Fruit fly (Drosophila melanogaster): ENCODE results near the gene CG17450.

Gene CG17450

dm6 chrX:21588000-21588399, 20.7 kb downstream of the CG17450 start:
- peak; percentile 91 for TF ChIP-seq Dfd (GFP tag; optimal IDR thresholded peaks at IDR 0.05)
- no peak for TF ChIP-seq brk (GFP tag; optimal IDR thresholded peaks at IDR 0.05)

dm6 chrX:21567793-21568192, 40.9 kb downstream of the CG17450 start:
- TF ChIP-seq CG9705 (GFP tag; optimal IDR thresholded peaks at IDR 0.05) (no peak), sage (GFP tag; optimal IDR thresholded peaks at IDR 0.05) (no peak), usp (GFP tag; optimal IDR thresholded peaks at IDR 0.05) (no peak), Myc (optimal IDR thresholded peaks at IDR 0.05) (no peak), Hnf4 (GFP tag; optimal IDR thresholded peaks at IDR 0.05) (no peak), Dfd (GFP tag; optimal IDR thresholded peaks at IDR 0.05) (peak; percentile 63), jim (GFP tag; optimal IDR thresholded peaks at IDR 0.05) (no peak)

dm6 chrX:21565539-21565938, 43.2 kb downstream of the CG17450 start:
- TF ChIP-seq N (GFP tag; optimal IDR thresholded peaks at IDR 0.05) = no peak
- no peak for TF ChIP-seq Dfd (GFP tag; optimal IDR thresholded peaks at IDR 0.05)
- no peak for TF ChIP-seq GATAd (GFP tag; optimal IDR thresholded peaks at IDR 0.05)
- no peak for TF ChIP-seq Sp1 (GFP tag; optimal IDR thresholded peaks at IDR 0.05)
- no peak for TF ChIP-seq Hr78 (GFP tag; optimal IDR thresholded peaks at IDR 0.05)
- no peak for TF ChIP-seq tai (GFP tag; optimal IDR thresholded peaks at IDR 0.05)
- TF ChIP-seq woc (GFP tag; optimal IDR thresholded peaks at IDR 0.05) = no peak
- TF ChIP-seq dsf (GFP tag; optimal IDR thresholded peaks at IDR 0.05; ENCODE audit: borderline replicate concordance) = no peak
- TF ChIP-seq Dif (GFP tag; optimal IDR thresholded peaks at IDR 0.05; ENCODE audit: partially characterized antibody) = no peak
- no peak for TF ChIP-seq brk (GFP tag; optimal IDR thresholded peaks at IDR 0.05)
- no peak for TF ChIP-seq ey (GFP tag; optimal IDR thresholded peaks at IDR 0.05)
- TF ChIP-seq lola (GFP tag; optimal IDR thresholded peaks at IDR 0.05) = no peak
- no peak for TF ChIP-seq Hnf4 (GFP tag; optimal IDR thresholded peaks at IDR 0.05)

- TF ChIP-seq brk (GFP tag; optimal IDR thresholded peaks at IDR 0.05) (no peak), Rel (GFP tag; optimal IDR thresholded peaks at IDR 0.05) (no peak), Rel (tag; optimal IDR thresholded peaks at IDR 0.05) (no peak), dmrt93B (GFP tag; optimal IDR thresholded peaks at IDR 0.05) (no peak), Myc (optimal IDR thresholded peaks at IDR 0.05) (no peak), woc (GFP tag; optimal IDR thresholded peaks at IDR 0.05) (no peak), N (GFP tag; optimal IDR thresholded peaks at IDR 0.05) (no peak), Dif (GFP tag; optimal IDR thresholded peaks at IDR 0.05; ENCODE audit: partially characterized antibody) (no peak), HLH106 (tag; optimal IDR thresholded peaks at IDR 0.05) (no peak), Hr83 (GFP tag; optimal IDR thresholded peaks at IDR 0.05; ENCODE audit: poor library complexity, severe bottlenecking) (no peak), Dfd (GFP tag; optimal IDR thresholded peaks at IDR 0.05) (no peak), OdsH (GFP tag; optimal IDR thresholded peaks at IDR 0.05) (no peak), fru (GFP tag; optimal IDR thresholded peaks at IDR 0.05) (no peak), jim (GFP tag; optimal IDR thresholded peaks at IDR 0.05) (no peak), Sp1 (GFP tag; optimal IDR thresholded peaks at IDR 0.05) (no peak), Vsx2 (GFP tag; optimal IDR thresholded peaks at IDR 0.05; ENCODE audit: partially characterized antibody) (no peak), foxo (GFP tag; optimal IDR thresholded peaks at IDR 0.05) (no peak), psq (GFP tag; optimal IDR thresholded peaks at IDR 0.05) (no peak), dl (GFP tag; optimal IDR thresholded peaks at IDR 0.05; ENCODE audit: insufficient read depth in 1 of 2, partially characterized antibody in 2 of 2) (no peak), pan (optimal IDR thresholded peaks at IDR 0.05) (no peak), tai (GFP tag; optimal IDR thresholded peaks at IDR 0.05) (no peak)
Observed at dm6 chrX:21562844-21563243, 45.9 kb downstream of the CG17450 start.

All from whole organism, wandering third instar larva.